Worm (Caenorhabditis elegans) whole organism, early embryonic: ENCODE measurements around the gene K04G11.1.

Source experiments
- B0310.2 ChIP-seq: sonication (generic microtip); optimal IDR thresholded peaks from 2 replicates; lab custom pipeline; 2016; ENCODE audit warnings: mild to moderate bottlenecking, missing genetic modification characterization, missing compliant biosample characterization
- F13C5.2 ChIP-seq: sonication (generic microtip); optimal IDR thresholded peaks from 2 replicates; lab custom pipeline; 2017; ENCODE audit warnings: mild to moderate bottlenecking, missing genetic modification characterization, inconsistent platforms, missing compliant biosample characterization
- aly-1 ChIP-seq: sonication (generic microtip); optimal IDR thresholded peaks from 2 replicates; lab custom pipeline; 2016; ENCODE audit warnings: missing genetic modification characterization, missing compliant biosample characterization
- ama-1 ChIP-seq: fragments of 150-350 bp; optimal IDR thresholded peaks from 2 replicates; lab custom pipeline; 2014
- ceh-13 ChIP-seq: fragments of 200-800 bp; sonication (Bioruptor generic); optimal IDR thresholded peaks from 2 replicates; lab custom pipeline; 2018; ENCODE audit warnings: mild to moderate bottlenecking, missing genetic modification characterization, missing compliant biosample characterization
- ceh-36 ChIP-seq: sonication (generic microtip); optimal IDR thresholded peaks from 2 replicates; lab custom pipeline; 2016; ENCODE audit warnings: missing genetic modification characterization, inconsistent platforms, missing compliant biosample characterization
- ets-7 ChIP-seq: sonication (generic microtip); optimal IDR thresholded peaks from 2 replicates; lab custom pipeline; 2016; ENCODE audit warnings: missing genotype, missing genetic modification characterization, missing compliant biosample characterization
- flt-1 ChIP-seq: fragments of 200-800 bp; sonication (Bioruptor generic); IDR thresholded peaks from 2 replicates; pipeline ENCODE4 v1.3.6; 2022; ENCODE audit warnings: missing genetic modification characterization, missing compliant biosample characterization
- hmbx-1 ChIP-seq: sonication (generic microtip); optimal IDR thresholded peaks from 2 replicates; lab custom pipeline; 2016; ENCODE audit warnings: mild to moderate bottlenecking, missing genetic modification characterization, missing compliant biosample characterization
- hmg-4 ChIP-seq: fragments of 200-800 bp; sonication (Bioruptor generic); optimal IDR thresholded peaks from 2 replicates; lab custom pipeline; 2018; ENCODE audit warnings: mild to moderate bottlenecking, missing genetic modification characterization, missing compliant biosample characterization
- hnd-1 ChIP-seq: sonication (generic microtip); optimal IDR thresholded peaks from 2 replicates; lab custom pipeline; 2016; ENCODE audit warnings: missing genetic modification characterization, missing compliant biosample characterization
- pes-1 ChIP-seq: fragments of 200-800 bp; sonication (Bioruptor generic); IDR thresholded peaks from 2 replicates; pipeline ENCODE4 v1.3.6; 2022; ENCODE audit warnings: missing genetic modification reagents, missing genetic modification characterization, missing compliant biosample characterization
- scrt-1 ChIP-seq: fragments of 200-800 bp; sonication (Bioruptor generic); IDR thresholded peaks from 2 replicates; pipeline ENCODE4 v1.3.6; 2022; ENCODE audit warnings: missing genetic modification characterization, missing compliant biosample characterization
- sea-1 ChIP-seq: fragments of 200-800 bp; sonication (Bioruptor generic); conservative IDR thresholded peaks from 2 replicates; pipeline ENCODE4 v1.3.6; 2022; ENCODE audit warnings: missing genetic modification characterization, missing compliant biosample characterization
- tbx-11 ChIP-seq: fragments of 200-800 bp; sonication (Bioruptor generic); IDR thresholded peaks from 2 replicates; pipeline ENCODE4 v1.3.6; 2022; ENCODE audit warnings: missing genetic modification characterization, missing compliant biosample characterization
- tbx-37 ChIP-seq: fragments of 200-800 bp; sonication (Bioruptor generic); conservative IDR thresholded peaks from 2 replicates; pipeline ENCODE4 v1.3.6; 2022; ENCODE audit warnings: missing genetic modification reagents, missing genetic modification characterization, missing compliant biosample characterization
- tra-4 ChIP-seq: sonication (generic microtip); optimal IDR thresholded peaks from 2 replicates; lab custom pipeline; 2017; ENCODE audit warnings: missing genetic modification characterization, missing compliant biosample characterization

K04G11.1 gene

ce11 chrX:14370314-14370713 lies 35.0 kb downstream of the K04G11.1 start, which contains the start of gene irk-3:
TSS of gene irk-3 (minus strand) at chrX:14370414.
- TF ChIP-seq B0310.2 (tag; lab: Kevin White, UChicago): no peak
- TF ChIP-seq ceh-13 (GFP tag; lab: Kevin White, UChicago): no peak
- TF ChIP-seq hmbx-1: no peak
- TF ChIP-seq ceh-36 (tag; lab: Kevin White, UChicago): no peak
- TF ChIP-seq sea-1 (GFP tag; lab: Robert Waterston, UW): no peak
- TF ChIP-seq scrt-1 (GFP tag; lab: Robert Waterston, UW): no peak

- no peak for TF ChIP-seq scrt-1 (GFP tag; lab: Robert Waterston, UW)
- TF ChIP-seq aly-1 (tag; lab: Kevin White, UChicago): no peak
- no peak for TF ChIP-seq sea-1 (GFP tag; lab: Robert Waterston, UW)
- TF ChIP-seq ets-7 (tag; lab: Kevin White, UChicago): no peak
- no peak for TF ChIP-seq hmg-4 (GFP tag; lab: Kevin White, UChicago)
- TF ChIP-seq tra-4: no peak
- no peak for TF ChIP-seq pes-1 (GFP tag; lab: Robert Waterston, UW)
- no peak for TF ChIP-seq B0310.2 (tag; lab: Kevin White, UChicago)
- no peak for TF ChIP-seq ceh-36 (tag; lab: Kevin White, UChicago)
- no peak for TF ChIP-seq hnd-1 (tag; lab: Kevin White, UChicago)
- no peak for TF ChIP-seq tbx-37
- TF ChIP-seq flt-1 (GFP tag; lab: Robert Waterston, UW): no peak
- no peak for TF ChIP-seq ceh-13 (GFP tag; lab: Kevin White, UChicago)
- no peak for TF ChIP-seq F13C5.2 (tag; lab: Kevin White, UChicago)
- TF ChIP-seq hmbx-1: no peak
- no peak for TF ChIP-seq ama-1 (lab: Kevin White, UChicago)
- no peak for TF ChIP-seq tbx-11 (GFP tag; lab: Robert Waterston, UW)
Observed at ce11 chrX:14377169-14377568, 41.8 kb downstream of the K04G11.1 start, which contains the start of gene Y60A9A.1. TSS of gene Y60A9A.1 (minus strand) at chrX:14377269.

- no peak for TF ChIP-seq ets-7 (tag; lab: Kevin White, UChicago)
- TF ChIP-seq ceh-36 (tag; lab: Kevin White, UChicago): no peak
- TF ChIP-seq pes-1 (GFP tag; lab: Robert Waterston, UW): no peak
- no peak for TF ChIP-seq scrt-1 (GFP tag; lab: Robert Waterston, UW)
- TF ChIP-seq hnd-1 (tag; lab: Kevin White, UChicago): no peak
- TF ChIP-seq aly-1 (tag; lab: Kevin White, UChicago): no peak
- no peak for TF ChIP-seq hmbx-1
- TF ChIP-seq tbx-11 (GFP tag; lab: Robert Waterston, UW): no peak
- no peak for TF ChIP-seq ceh-13 (GFP tag; lab: Kevin White, UChicago)
- no peak for TF ChIP-seq tra-4
- TF ChIP-seq F13C5.2 (tag; lab: Kevin White, UChicago): no peak
- TF ChIP-seq sea-1 (GFP tag; lab: Robert Waterston, UW): no peak
- TF ChIP-seq flt-1 (GFP tag; lab: Robert Waterston, UW): no peak
- no peak for TF ChIP-seq B0310.2 (tag; lab: Kevin White, UChicago)
- TF ChIP-seq hmg-4 (GFP tag; lab: Kevin White, UChicago): no peak
- no peak for TF ChIP-seq ama-1 (lab: Kevin White, UChicago)
- TF ChIP-seq tbx-37: no peak
Observed at ce11 chrX:14382951-14383350, 47.6 kb downstream of the K04G11.1 start, which contains the start of gene Y60A9.3. TSS of gene Y60A9.3 (plus strand) at chrX:14383251.
